Worm (Caenorhabditis elegans): ENCODE measurements around the gene nhr-98.

nhr-98 gene

DNA sequence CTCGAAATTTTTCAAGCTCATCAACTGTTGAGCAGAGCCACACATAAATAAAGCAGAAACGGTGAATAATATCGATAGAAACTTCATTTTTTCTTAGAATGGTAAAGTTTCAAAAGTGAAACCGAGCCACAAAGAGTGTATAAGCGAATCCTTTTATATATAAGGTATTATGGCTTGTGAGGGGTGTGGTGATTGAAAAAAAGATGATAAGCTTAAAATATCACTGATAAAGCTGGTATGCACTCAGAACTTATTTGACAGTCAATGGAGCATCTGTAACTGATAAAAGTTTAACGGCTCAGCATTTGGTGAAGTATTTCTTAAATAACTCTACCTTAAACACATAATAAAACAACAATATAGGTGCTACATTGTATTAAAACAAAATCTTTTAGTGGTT is 39.0 kb upstream of the nhr-98 start, which contains the start of gene dod-19:
TSS of gene dod-19 (minus strand) at position 130 of the 400 bp plus-strand sequence.
- no peak for TF ChIP-seq ceh-91 (GFP tag; IDR thresholded peaks at IDR 0.05)
- no peak for TF ChIP-seq Y53F4B.3 (GFP tag; IDR thresholded peaks at IDR 0.05)
- peak; percentile 17 for TF ChIP-seq nhr-80 (tag; optimal IDR thresholded peaks at IDR 0.05)

ce11 chrV:415072-415471 is 38.6 kb upstream of the nhr-98 start:
- TF ChIP-seq madf-3 (GFP tag; IDR thresholded peaks at IDR 0.05) (no peak), unc-62 (GFP tag; optimal IDR thresholded peaks at IDR 0.05) (peak; percentile 46), nhr-80 (tag; optimal IDR thresholded peaks at IDR 0.05) (peak; percentile 24)

ce11 chrV:417656-418353 is 35.9 kb upstream of the nhr-98 start, which contains the start of gene irg-8:
TSS of gene irg-8 (minus strand) at chrV:417706.
- TF ChIP-seq nhr-80 (tag; optimal IDR thresholded peaks at IDR 0.05) (peak; percentile 35), rpc-1 (optimal IDR thresholded peaks at IDR 0.05) (no peak), rpc-1 (tag; optimal IDR thresholded peaks at IDR 0.05) (no peak), Y53G8AR.9 (GFP tag; conservative IDR thresholded peaks at IDR 0.05) (no peak), bed-1 (GFP tag; IDR thresholded peaks at IDR 0.05) (no peak), sdz-38 (tag; optimal IDR thresholded peaks at IDR 0.05) (no peak), let-607 (tag; optimal IDR thresholded peaks at IDR 0.05) (peak in 1 of 2 experiments; percentile 45), unc-62 (GFP tag; optimal IDR thresholded peaks at IDR 0.05) (peak; percentile 70), atf-7 (tag; optimal IDR thresholded peaks at IDR 0.05) (peak; percentile 79)

DNA sequence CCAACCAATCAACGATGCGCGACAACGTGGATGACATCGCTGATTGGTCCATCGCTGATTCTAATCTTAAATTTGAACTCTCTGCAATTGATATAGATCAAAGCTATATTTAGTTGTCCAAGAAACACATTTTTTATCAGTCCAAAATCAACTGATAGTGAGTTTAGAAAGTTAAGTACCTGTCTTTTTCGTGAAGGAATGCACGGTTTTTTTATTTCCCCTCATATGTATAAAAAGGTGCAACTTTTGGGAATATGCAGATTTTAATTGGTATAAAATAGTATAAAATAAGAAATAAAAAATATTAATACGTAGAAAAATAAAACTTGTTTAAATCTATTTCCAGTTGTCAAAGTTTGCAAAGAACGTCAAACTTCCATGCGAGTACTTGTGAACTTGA is 35.2 kb upstream of the nhr-98 start, which contains the start of gene Y39D8A.1:
TSS of gene Y39D8A.1 (plus strand) at position 301 of the 400 bp plus-strand sequence.
- TF ChIP-seq ceh-79 (tag; optimal IDR thresholded peaks at IDR 0.05) (no peak), F22D6.2 (tag; optimal IDR thresholded peaks at IDR 0.05) (no peak), die-1 (tag; optimal IDR thresholded peaks at IDR 0.05) (no peak), nhr-90 (tag; optimal IDR thresholded peaks at IDR 0.05) (no peak), tlf-1 (GFP tag; optimal IDR thresholded peaks at IDR 0.05) (no peak), cebp-2 (GFP tag; IDR thresholded peaks at IDR 0.05) (no peak), ceh-40 (GFP tag; IDR thresholded peaks at IDR 0.05) (no peak), F10E7.11 (tag; optimal IDR thresholded peaks at IDR 0.05) (no peak), unc-130 (GFP tag; optimal IDR thresholded peaks at IDR 0.05) (no peak), akir-1 (GFP tag; optimal IDR thresholded peaks at IDR 0.05) (no peak)

DNA sequence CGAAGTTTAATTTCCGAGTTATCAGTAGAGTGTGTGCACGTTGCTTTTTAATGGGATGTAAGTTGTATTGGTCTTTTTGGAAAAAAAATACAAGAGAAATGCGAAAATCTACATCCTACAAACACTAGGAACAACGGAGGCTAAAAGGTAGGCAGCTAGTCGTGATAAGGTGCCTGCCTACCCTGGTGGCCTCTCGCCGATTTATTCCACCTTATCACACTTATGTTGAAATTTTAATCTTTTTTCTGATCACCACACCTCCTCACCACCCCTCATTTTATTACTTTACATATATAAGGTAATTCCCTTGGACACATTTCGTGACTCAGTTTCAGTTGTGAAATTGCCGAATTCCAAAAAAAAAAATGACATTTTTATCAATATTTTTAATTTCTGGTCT is 31.5 kb upstream of the nhr-98 start, which contains the start of gene dod-20:
TSS of gene dod-20 (plus strand) at position 301 of the 400 bp plus-strand sequence.
- TF ChIP-seq sea-2 (GFP tag; IDR thresholded peaks at IDR 0.05): no peak
- peak; percentile 34 for TF ChIP-seq nhr-80 (tag; optimal IDR thresholded peaks at IDR 0.05)
- TF ChIP-seq F33H1.4 (GFP tag; IDR thresholded peaks at IDR 0.05): no peak
- TF ChIP-seq cebp-1 (GFP tag; IDR thresholded peaks at IDR 0.05): 0 out of 2 replicates have a peak, but pooled peaks have one; percentile 22
- TF ChIP-seq cebp-1 (tag; optimal IDR thresholded peaks at IDR 0.05): no peak

DNA sequence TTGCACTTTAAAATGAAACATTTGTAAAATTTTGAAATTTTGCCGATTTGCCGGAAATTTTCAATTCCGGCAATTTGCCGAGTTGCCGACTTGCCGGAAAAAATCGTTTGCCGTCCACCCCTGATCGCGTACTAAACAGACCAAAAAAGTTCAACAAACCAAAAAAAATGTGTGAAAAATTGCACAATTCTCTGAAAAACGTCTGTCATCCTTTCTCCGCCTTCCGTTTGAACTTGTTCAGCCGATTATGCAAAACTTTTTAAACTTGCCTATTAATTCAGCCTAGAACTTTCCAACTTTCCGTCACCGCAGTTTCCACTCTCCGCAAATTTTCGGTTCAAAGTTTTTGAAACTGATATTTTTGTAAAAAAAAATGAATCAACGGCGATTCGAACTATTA is 29.5 kb upstream of the nhr-98 start, which contains the start of gene B0554.5:
TSS of gene B0554.5 (plus strand) at position 301 of the 400 bp plus-strand sequence.
- no peak for TF ChIP-seq lir-1 (GFP tag; conservative IDR thresholded peaks at IDR 0.05)
- no peak for TF ChIP-seq Y95B8A.8 (GFP tag; IDR thresholded peaks at IDR 0.05)
- TF ChIP-seq Y53F4B.3 (GFP tag; IDR thresholded peaks at IDR 0.05): no peak

DNA sequence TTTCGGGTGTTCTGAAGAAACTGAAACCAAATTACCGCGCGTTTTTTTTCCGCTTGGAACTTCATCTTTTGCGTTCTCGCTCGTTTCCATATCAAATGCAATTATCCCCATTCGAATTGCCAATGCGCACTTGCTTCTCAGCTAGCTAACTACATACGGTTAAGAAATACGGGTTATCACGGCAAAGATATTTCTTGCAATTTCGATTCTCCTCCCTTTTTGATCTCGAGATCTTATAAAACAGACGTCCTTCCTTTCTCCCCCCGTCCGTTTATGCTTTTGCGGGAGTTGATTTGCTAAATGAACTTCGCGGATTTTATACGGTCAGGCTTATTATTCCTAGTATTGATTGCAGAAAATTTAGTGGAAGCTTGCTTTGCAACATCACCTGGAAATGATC is 24.8 kb upstream of the nhr-98 start, which contains the start of gene B0554.4:
TSS of gene B0554.4 (plus strand) at position 301 of the 400 bp plus-strand sequence.
- TF ChIP-seq lir-1 (GFP tag; conservative IDR thresholded peaks at IDR 0.05): no peak
- TF ChIP-seq xnd-1 (tag; optimal IDR thresholded peaks at IDR 0.05): no peak
- no peak for TF ChIP-seq egl-44 (GFP tag; IDR thresholded peaks at IDR 0.05)
- TF ChIP-seq K12H6.12 (tag; optimal IDR thresholded peaks at IDR 0.05): no peak

All from whole organism, young adult.